Fruit fly (Drosophila melanogaster): ENCODE measurements around the gene sinah.

The sinah gene

DNA sequence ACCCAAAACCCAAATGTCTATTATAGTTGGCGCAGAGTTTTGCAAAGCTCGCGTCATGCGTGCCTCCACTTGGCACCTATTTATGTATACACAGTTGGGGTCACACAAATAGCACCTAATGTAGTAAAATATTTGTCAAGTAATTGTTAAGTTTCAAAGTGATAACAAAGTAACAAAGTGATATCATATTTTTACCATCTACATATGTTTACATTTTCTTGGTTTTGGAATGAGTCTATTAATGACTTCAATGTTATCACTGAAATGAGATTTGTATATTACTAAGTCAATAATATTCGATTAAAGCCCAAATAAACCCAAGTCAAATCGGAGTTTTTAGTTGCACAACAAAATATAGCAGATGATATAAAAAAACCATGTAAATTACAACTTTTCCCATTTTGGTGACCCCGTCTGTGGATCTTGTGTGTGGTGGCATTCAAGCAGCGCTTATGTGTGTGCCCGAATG, 13.6 kb downstream of the sinah start (continued):
- TF ChIP-seq salr (GFP tag; optimal IDR thresholded peaks at IDR 0.05) (peak in 1 of 2 experiments; percentile 88), lz (GFP tag; optimal IDR thresholded peaks at IDR 0.05) (peak; percentile 36), Eip78C (GFP tag) (peak; percentile 96), Hr4 (GFP tag; optimal IDR thresholded peaks at IDR 0.05) (peak; percentile 95), CG6163 (GFP tag; IDR thresholded peaks at IDR 0.05) (peak; percentile 65; the same call in 2 of the 3 replicates), vri (GFP tag; optimal IDR thresholded peaks at IDR 0.05) (no peak), CG32006 (GFP tag; optimal IDR thresholded peaks at IDR 0.05) (peak; percentile 95), CG8319 (GFP tag; optimal IDR thresholded peaks at IDR 0.05) (peak; percentile 74), dsx (GFP tag; optimal IDR thresholded peaks at IDR 0.05; ENCODE audit: poor library complexity, severe bottlenecking) (peak; percentile 53), net (GFP tag; optimal IDR thresholded peaks at IDR 0.05) (peak; percentile 76), Eip75B (GFP tag; optimal IDR thresholded peaks at IDR 0.05) (peak; percentile 69), CG11762 (GFP tag; optimal IDR thresholded peaks at IDR 0.05; ENCODE audit: insufficient read depth) (peak; percentile 55), Smox (GFP tag; optimal IDR thresholded peaks at IDR 0.05) (no peak), CG10669 (GFP tag; optimal IDR thresholded peaks at IDR 0.05) (peak; percentile 42), CG3919 (GFP tag; optimal IDR thresholded peaks at IDR 0.05) (peak; percentile 57), CG9139 (GFP tag; optimal IDR thresholded peaks at IDR 0.05) (peak; percentile 26), CG7368 (GFP tag; optimal IDR thresholded peaks at IDR 0.05) (peak; percentile 57), Hr39 (GFP tag; optimal IDR thresholded peaks at IDR 0.05) (peak; percentile 38), CG6808 (GFP tag; optimal IDR thresholded peaks at IDR 0.05) (peak; percentile 43), CG8632 (GFP tag; optimal IDR thresholded peaks at IDR 0.05) (peak; percentile 45), Eip93F (GFP tag; optimal IDR thresholded peaks at IDR 0.05) (no peak), Ets96B (tag; optimal IDR thresholded peaks at IDR 0.05) (peak; percentile 48), OdsH (GFP tag; optimal IDR thresholded peaks at IDR 0.05) (peak; percentile 79)

DNA sequence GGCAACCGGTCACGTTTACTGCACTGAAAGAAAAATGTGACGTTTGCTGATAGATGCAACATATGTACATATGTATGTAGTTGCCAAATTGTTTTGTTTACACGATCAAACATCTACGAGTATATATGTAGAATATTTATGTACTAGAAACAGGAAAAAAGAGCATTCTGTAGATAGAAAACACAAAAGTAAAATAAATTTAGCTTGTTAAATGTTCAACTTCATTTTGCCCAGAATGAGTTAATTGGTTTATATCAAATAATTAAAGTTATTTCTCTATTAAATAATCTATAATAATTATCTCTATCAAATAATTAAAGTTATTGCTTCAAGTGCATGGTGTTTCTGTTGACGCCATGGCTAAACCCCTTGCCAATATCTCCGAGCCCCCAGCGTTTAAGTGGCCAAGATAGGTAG, 14.3 kb downstream of the sinah start:
- no peak for TF ChIP-seq fkh (GFP tag; optimal IDR thresholded peaks at IDR 0.05)
- TF ChIP-seq CG1621 (tag; optimal IDR thresholded peaks at IDR 0.05), result no peak
- TF ChIP-seq CG11294 (GFP tag; IDR thresholded peaks at IDR 0.05), result no peak
- TF ChIP-seq dsx (GFP tag; optimal IDR thresholded peaks at IDR 0.05; ENCODE audit: poor library complexity, severe bottlenecking), result peak; percentile 41
- TF ChIP-seq CG32006 (GFP tag; optimal IDR thresholded peaks at IDR 0.05), result no peak
- no peak for TF ChIP-seq dac (GFP tag; optimal IDR thresholded peaks at IDR 0.05)
- no peak for TF ChIP-seq Sox14 (GFP tag; optimal IDR thresholded peaks at IDR 0.05)
- TF ChIP-seq Eip93F (GFP tag; optimal IDR thresholded peaks at IDR 0.05), result no peak
- peak; percentile 6 for TF ChIP-seq CG9139 (GFP tag; optimal IDR thresholded peaks at IDR 0.05)
- TF ChIP-seq CG11902 (GFP tag; optimal IDR thresholded peaks at IDR 0.05), result peak; percentile 1
- peak; percentile 88 for TF ChIP-seq CG6276 (GFP tag; optimal IDR thresholded peaks at IDR 0.05)
- TF ChIP-seq Met (GFP tag; optimal IDR thresholded peaks at IDR 0.05), result no peak
- peak; percentile 17 for TF ChIP-seq CG6792 (GFP tag; optimal IDR thresholded peaks at IDR 0.05)
- peak; percentile 8 for TF ChIP-seq CG6854 (GFP tag; optimal IDR thresholded peaks at IDR 0.05)
- TF ChIP-seq CG8319 (GFP tag; optimal IDR thresholded peaks at IDR 0.05), result no peak
- no peak for TF ChIP-seq fd59A (GFP tag; optimal IDR thresholded peaks at IDR 0.05)
- TF ChIP-seq Sox102F (GFP tag; optimal IDR thresholded peaks at IDR 0.05), result no peak
- TF ChIP-seq Hr4 (GFP tag; optimal IDR thresholded peaks at IDR 0.05), result no peak
- peak; percentile 1 for TF ChIP-seq CG10631 (GFP tag; optimal IDR thresholded peaks at IDR 0.05)
- TF ChIP-seq acj6 (GFP tag; optimal IDR thresholded peaks at IDR 0.05), result no peak
- no peak for TF ChIP-seq salr (GFP tag; optimal IDR thresholded peaks at IDR 0.05)
- TF ChIP-seq CG15336 (GFP tag; IDR thresholded peaks at IDR 0.05), result no peak
- peak; percentile 65 for TF ChIP-seq CG11762 (GFP tag; optimal IDR thresholded peaks at IDR 0.05; ENCODE audit: insufficient read depth)
- no peak for TF ChIP-seq CG7368 (GFP tag; optimal IDR thresholded peaks at IDR 0.05)
- no peak for TF ChIP-seq CG34406 (GFP tag; optimal IDR thresholded peaks at IDR 0.05)
- no peak for TF ChIP-seq Smox (GFP tag; optimal IDR thresholded peaks at IDR 0.05)
- peak; percentile 53 for TF ChIP-seq Ets96B (tag; optimal IDR thresholded peaks at IDR 0.05)
- no peak for TF ChIP-seq CG4318 (GFP tag; optimal IDR thresholded peaks at IDR 0.05)
- TF ChIP-seq eg (GFP tag; IDR thresholded peaks at IDR 0.05), result peak; percentile 4; the same call in 2 of the 3 replicates
- peak; percentile 70 for TF ChIP-seq Eip75B (GFP tag; optimal IDR thresholded peaks at IDR 0.05)
- peak; percentile 38 for TF ChIP-seq CG3032 (tag; optimal IDR thresholded peaks at IDR 0.05)
- TF ChIP-seq spab (GFP tag; optimal IDR thresholded peaks at IDR 0.05), result peak; percentile 57
- TF ChIP-seq svp (GFP tag), result peak; percentile 79
- no peak for TF ChIP-seq Sox15 (GFP tag; optimal IDR thresholded peaks at IDR 0.05)
- peak; percentile 64 for TF ChIP-seq CG10669 (GFP tag; optimal IDR thresholded peaks at IDR 0.05)
- no peak for TF ChIP-seq vri (GFP tag; optimal IDR thresholded peaks at IDR 0.05)
- TF ChIP-seq CG6163 (GFP tag; IDR thresholded peaks at IDR 0.05), result peak; percentile 25; the same call in 2 of the 3 replicates
- no peak for TF ChIP-seq Blimp-1 (GFP tag; optimal IDR thresholded peaks at IDR 0.05)
- peak; percentile 39 for TF ChIP-seq topi (GFP tag; optimal IDR thresholded peaks at IDR 0.05)
